Fruit fly (Drosophila melanogaster) whole organism, prepupa: ENCODE measurements around the gene CG42714.

Experiments
- Blimp-1 ChIP-seq: fragments of 200-800 bp; sonication (Bioruptor generic); optimal IDR thresholded peaks from 3 replicates; lab custom pipeline; 2017; ENCODE audit warnings: missing biosample characterization, missing genetic modification characterization, mild to moderate bottlenecking, moderate library complexity, missing genetic modification reagents
- CG11762 ChIP-seq: fragments of 200-800 bp; sonication (Bioruptor generic); optimal IDR thresholded peaks from 3 replicates; lab custom pipeline; 2016; ENCODE audit warnings: missing biosample characterization, missing genetic modification characterization; ENCODE audit not compliant: insufficient read depth
- CG11902 ChIP-seq: fragments of 200-800 bp; sonication (Bioruptor generic); optimal IDR thresholded peaks from 3 replicates; lab custom pipeline; 2016; ENCODE audit warnings: missing biosample characterization, missing genetic modification characterization
- CG16779 ChIP-seq: fragments of 200-800 bp; sonication (Bioruptor generic); optimal IDR thresholded peaks from 3 replicates; lab custom pipeline; 2017; ENCODE audit warnings: missing biosample characterization, mild to moderate bottlenecking, missing genetic modification characterization
- CG3032 ChIP-seq: fragments of 200-800 bp; optimal IDR thresholded peaks from 2 replicates; lab custom pipeline; 2019; ENCODE audit warnings: missing biosample characterization, mild to moderate bottlenecking, missing genetic modification characterization, moderate library complexity
- CG31627 ChIP-seq: fragments of 200-800 bp; sonication (Bioruptor generic); optimal IDR thresholded peaks from 3 replicates; lab custom pipeline; 2016; ENCODE audit warnings: missing biosample characterization, missing genetic modification characterization
- CG32006 ChIP-seq: fragments of 200-800 bp; sonication (Bioruptor generic); optimal IDR thresholded peaks from 3 replicates; lab custom pipeline; 2017; ENCODE audit warnings: missing biosample characterization, mild to moderate bottlenecking, missing genetic modification characterization
- CG34406 ChIP-seq: fragments of 200-800 bp; sonication (Bioruptor generic); optimal IDR thresholded peaks from 3 replicates; lab custom pipeline; 2016; ENCODE audit warnings: missing biosample characterization, missing genetic modification characterization
- CG3919 ChIP-seq: fragments of 200-800 bp; sonication (Bioruptor generic); optimal IDR thresholded peaks from 3 replicates; lab custom pipeline; 2016; ENCODE audit warnings: missing biosample characterization, missing genetic modification characterization
- CG4318 ChIP-seq: fragments of 200-800 bp; sonication (Bioruptor generic); optimal IDR thresholded peaks from 3 replicates; lab custom pipeline; 2017; ENCODE audit warnings: missing biosample characterization, mild to moderate bottlenecking, missing genetic modification characterization
- CG6276 ChIP-seq: fragments of 200-800 bp; sonication (Bioruptor generic); optimal IDR thresholded peaks from 2 replicates; lab custom pipeline; 2017; ENCODE audit warnings: missing biosample characterization, mild to moderate bottlenecking, missing genetic modification characterization
- CG6792 ChIP-seq: fragments of 200-800 bp; sonication (Bioruptor generic); optimal IDR thresholded peaks from 3 replicates; lab custom pipeline; 2016; ENCODE audit warnings: missing biosample characterization, missing genetic modification characterization
- CG6808 ChIP-seq: fragments of 200-800 bp; sonication (Bioruptor generic); optimal IDR thresholded peaks from 3 replicates; lab custom pipeline; 2017; ENCODE audit warnings: missing biosample characterization, missing genetic modification characterization, mild to moderate bottlenecking, moderate library complexity, missing genetic modification reagents
- CG6854 ChIP-seq: fragments of 200-800 bp; sonication (Bioruptor generic); optimal IDR thresholded peaks from 2 replicates; lab custom pipeline; 2017; ENCODE audit warnings: missing biosample characterization, mild to moderate bottlenecking, missing genetic modification characterization
- CG8632 ChIP-seq: fragments of 200-800 bp; sonication (Bioruptor generic); optimal IDR thresholded peaks from 3 replicates; lab custom pipeline; 2016; ENCODE audit warnings: missing biosample characterization, missing genetic modification characterization
- Eip78C ChIP-seq: fragments of 200-800 bp; sonication (Bioruptor generic); peaks from one replicate; lab custom pipeline; 2016; ENCODE audit warnings: missing biosample characterization, missing genetic modification characterization
- Ets21C ChIP-seq: fragments of 200-800 bp; sonication (Bioruptor generic); optimal IDR thresholded peaks from 3 replicates; lab custom pipeline; 2016; ENCODE audit warnings: missing biosample characterization, missing genetic modification characterization
- Gug ChIP-seq: fragments of 200-800 bp; sonication (Bioruptor generic); IDR thresholded peaks from 2 replicates; pipeline ENCODE4 v1.3.6; 2022; ENCODE audit warnings: missing biosample characterization, missing genetic modification characterization
- Hr38 ChIP-seq: sonication (Bioruptor generic); optimal IDR thresholded peaks from 2 replicates; lab custom pipeline; 2016; ENCODE audit warnings: missing biosample characterization, missing genetic modification characterization
- Hr39 ChIP-seq: fragments of 200-800 bp; sonication (Bioruptor generic); optimal IDR thresholded peaks from 2 replicates; lab custom pipeline; 2016; ENCODE audit warnings: missing biosample characterization, missing genetic modification characterization
- Hr4 ChIP-seq: fragments of 200-800 bp; sonication (Bioruptor generic); optimal IDR thresholded peaks from 3 replicates; lab custom pipeline; 2016; ENCODE audit warnings: missing biosample characterization, missing genetic modification characterization
- Met ChIP-seq: fragments of 200-800 bp; sonication (Bioruptor generic); optimal IDR thresholded peaks from 3 replicates; lab custom pipeline; 2016; ENCODE audit warnings: missing biosample characterization, missing genetic modification characterization
- OdsH ChIP-seq: fragments of 200-800 bp; sonication (Bioruptor generic); optimal IDR thresholded peaks from 3 replicates; lab custom pipeline; 2016; ENCODE audit warnings: missing biosample characterization, missing genetic modification characterization
- Smox ChIP-seq: fragments of 200-800 bp; sonication (Bioruptor generic); optimal IDR thresholded peaks from 3 replicates; lab custom pipeline; 2016; ENCODE audit warnings: missing biosample characterization, missing genetic modification characterization
- Sox102F ChIP-seq: fragments of 200-800 bp; sonication (Bioruptor generic); optimal IDR thresholded peaks from 2 replicates; lab custom pipeline; 2016; ENCODE audit warnings: missing biosample characterization, mild to moderate bottlenecking, missing genetic modification characterization
- achi ChIP-seq: fragments of 200-800 bp; sonication (Bioruptor generic); optimal IDR thresholded peaks from 3 replicates; lab custom pipeline; 2016; ENCODE audit warnings: missing biosample characterization, missing genetic modification characterization
- acj6 ChIP-seq: fragments of 200-800 bp; sonication (Bioruptor generic); optimal IDR thresholded peaks from 3 replicates; lab custom pipeline; 2016; ENCODE audit warnings: missing biosample characterization, missing genetic modification characterization
- cyc ChIP-seq: fragments of 200-800 bp; sonication (Bioruptor generic); optimal IDR thresholded peaks from 3 replicates; lab custom pipeline; 2016; ENCODE audit warnings: missing biosample characterization, missing genetic modification characterization
- dac ChIP-seq: fragments of 200-800 bp; sonication (Bioruptor generic); optimal IDR thresholded peaks from 2 replicates; lab custom pipeline; 2017; ENCODE audit warnings: missing biosample characterization, mild to moderate bottlenecking, missing genetic modification characterization
- dsx ChIP-seq: fragments of 200-800 bp; optimal IDR thresholded peaks from 3 replicates; lab custom pipeline; 2019; ENCODE audit warnings: missing biosample characterization, mild to moderate bottlenecking, missing genetic modification characterization, moderate library complexity; ENCODE audit not compliant: poor library complexity, severe bottlenecking
- fd59A ChIP-seq: fragments of 200-800 bp; sonication (Bioruptor generic); optimal IDR thresholded peaks from 2 replicates; lab custom pipeline; 2017; ENCODE audit warnings: missing biosample characterization, mild to moderate bottlenecking, missing genetic modification characterization, missing genetic modification reagents
- fd85E ChIP-seq: fragments of 200-800 bp; sonication (Bioruptor generic); optimal IDR thresholded peaks from 3 replicates; lab custom pipeline; 2016; ENCODE audit warnings: missing biosample characterization, missing genetic modification characterization
- fkh ChIP-seq: fragments of 200-800 bp; sonication (Bioruptor generic); optimal IDR thresholded peaks from 3 replicates; lab custom pipeline; 2017; ENCODE audit warnings: missing biosample characterization, mild to moderate bottlenecking, missing genetic modification characterization, moderate library complexity
- lz ChIP-seq: fragments of 200-800 bp; sonication (Bioruptor generic); optimal IDR thresholded peaks from 3 replicates; lab custom pipeline; 2016; ENCODE audit warnings: missing biosample characterization, missing genetic modification characterization
- pdm3 ChIP-seq: fragments of 200-800 bp; sonication (Bioruptor generic); optimal IDR thresholded peaks from 3 replicates; lab custom pipeline; 2016; ENCODE audit warnings: missing biosample characterization, missing genetic modification characterization
- salr ChIP-seq, 2 experiments: fragments of 200-800 bp; sonication (Bioruptor generic); optimal IDR thresholded peaks; 3 replicates each; lab custom pipeline; 2016 to 2018; ENCODE audit warnings: missing biosample characterization in 2 of 2, missing genetic modification characterization in 2 of 2, mild to moderate bottlenecking in 1 of 2
- spab ChIP-seq: fragments of 200-800 bp; sonication (Bioruptor generic); optimal IDR thresholded peaks from 2 replicates; lab custom pipeline; 2017; ENCODE audit warnings: missing biosample characterization, mild to moderate bottlenecking, missing genetic modification characterization, missing genetic modification reagents
- ss ChIP-seq, 2 experiments: fragments of 200-800 bp; sonication (Bioruptor generic); optimal IDR thresholded peaks; 2 replicates in 1 of 2; 3 replicates in 1 of 2; lab custom pipeline; 2017 to 2018; ENCODE audit warnings: mild to moderate bottlenecking in 2 of 2, missing biosample characterization in 2 of 2, missing genetic modification characterization in 2 of 2, moderate library complexity in 1 of 2
- svp ChIP-seq: fragments of 200-800 bp; sonication (Bioruptor generic); peaks from one replicate; lab custom pipeline; 2016; ENCODE audit warnings: missing biosample characterization, missing genetic modification characterization

CG42714 gene

dm6 chr3L:6216787-6217078 is 17.1 kb downstream of the CG42714 start:
- TF ChIP-seq svp (GFP tag; lab: Kevin White, UChicago) (peak; percentile 70), Met (GFP tag; lab: Kevin White, UChicago) (no peak)

DNA sequence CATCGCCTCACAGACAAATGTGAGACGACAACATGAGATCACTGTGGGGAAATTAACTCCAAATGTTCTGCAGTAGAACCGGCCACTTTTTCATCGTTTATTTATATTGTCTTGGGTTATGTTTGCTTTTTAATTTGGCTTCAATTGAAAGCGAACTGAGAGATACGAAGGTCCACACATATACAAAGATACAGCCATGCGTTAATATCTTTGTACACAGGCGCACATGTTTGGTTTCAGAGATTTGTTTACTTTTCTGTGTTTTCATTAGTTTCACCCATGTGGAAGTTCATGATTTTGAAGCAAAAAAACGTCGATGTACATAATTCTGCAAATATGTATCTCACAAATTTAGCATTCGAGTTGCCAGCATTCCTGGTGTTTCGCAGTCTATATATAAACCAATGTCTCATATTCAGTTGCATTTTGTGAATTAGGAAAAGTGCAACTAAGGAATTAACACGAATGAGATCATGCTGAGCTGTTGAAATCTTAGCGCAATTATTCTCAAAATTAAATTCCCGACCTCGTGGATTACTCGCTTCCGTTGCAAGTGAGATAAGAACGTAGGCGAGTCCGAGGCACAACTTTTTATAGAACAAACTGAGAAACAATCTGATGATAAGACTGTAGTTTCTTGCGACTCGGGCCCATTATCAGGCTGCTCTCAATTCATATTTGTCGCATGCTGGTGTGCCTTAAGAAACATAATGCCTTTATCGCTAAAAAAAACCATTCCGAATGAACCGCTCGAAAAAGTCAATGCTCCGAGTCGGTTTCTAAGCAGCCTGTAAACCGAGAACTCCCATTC is 17.7 kb downstream of the CG42714 start:
- no peak for TF ChIP-seq salr (GFP tag; optimal IDR thresholded peaks at IDR 0.05; lab: Kevin White, UChicago)
- TF ChIP-seq Hr38 (GFP tag; lab: Kevin White, UChicago): no peak
- TF ChIP-seq OdsH (GFP tag; lab: Kevin White, UChicago): no peak
- TF ChIP-seq Ets21C (GFP tag; lab: Kevin White, UChicago): no peak
- TF ChIP-seq fkh (GFP tag; lab: Kevin White, UChicago): peak; percentile 97
- no peak for TF ChIP-seq CG8632 (GFP tag; lab: Kevin White, UChicago)
- TF ChIP-seq, all 60 proteins: peak for 1

- TF ChIP-seq pdm3 (GFP tag; lab: Kevin White, UChicago): no peak
- no peak for TF ChIP-seq CG3032
- no peak for TF ChIP-seq CG16779 (tag; lab: Kevin White, UChicago)
- TF ChIP-seq OdsH (GFP tag; lab: Kevin White, UChicago): no peak
- TF ChIP-seq fd59A (GFP tag; lab: Kevin White, UChicago): no peak
- no peak for TF ChIP-seq CG6792
- no peak for TF ChIP-seq CG3919 (GFP tag; lab: Kevin White, UChicago)
- TF ChIP-seq Gug: no peak
- no peak for TF ChIP-seq svp (GFP tag; lab: Kevin White, UChicago)
- TF ChIP-seq fkh (GFP tag; lab: Kevin White, UChicago): no peak
Observed at dm6 chr3L:6200173-6200572, 33.7 kb downstream of the CG42714 start, which contains the start of gene CG8219. Gene CG8219, plus strand, starts transcription at chr3L:6200473.

DNA sequence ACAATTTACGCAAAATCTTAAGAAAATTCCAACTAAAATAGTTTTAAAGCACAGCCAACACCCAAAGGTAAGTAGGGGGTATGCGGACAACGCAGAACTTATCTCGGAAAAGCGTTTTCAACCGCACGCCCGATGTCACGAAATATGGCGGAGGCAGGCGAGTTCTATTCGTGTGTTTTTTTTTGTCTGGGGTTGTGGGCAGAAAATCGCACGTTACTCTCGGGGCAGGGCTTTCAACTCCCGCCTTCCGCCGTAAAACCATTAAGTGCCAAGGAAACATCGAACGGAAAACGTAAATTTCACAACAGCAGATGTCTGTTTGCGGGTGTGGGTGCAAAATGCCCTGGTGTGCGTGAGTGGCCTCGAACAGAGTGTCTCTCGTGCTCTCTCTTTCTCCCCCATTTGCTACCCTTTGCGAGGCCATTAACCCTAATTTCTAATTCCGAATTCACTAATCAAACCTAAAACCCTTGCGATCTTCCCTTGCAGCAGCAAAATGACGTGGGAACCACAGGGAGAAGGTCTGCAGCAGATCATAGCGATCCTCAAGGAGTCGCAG is 40.2 kb downstream of the CG42714 start:
- TF ChIP-seq dsx: no peak
- TF ChIP-seq spab: no peak
- no peak for TF ChIP-seq fd85E
- TF ChIP-seq CG3919 (GFP tag; lab: Kevin White, UChicago): no peak
- TF ChIP-seq, all 60 proteins: peak for 0

dm6 chr3L:6192822-6193555 is 40.9 kb downstream of the CG42714 start, which contains the start of the genes Sf3b6 and Tnpo:
Gene Sf3b6, minus strand, starts transcription at chr3L:6193179.
Gene Tnpo, plus strand, starts transcription at chr3L:6193480.
- TF ChIP-seq Sox102F: no peak
- TF ChIP-seq Hr4: no peak
- TF ChIP-seq achi: no peak
- TF ChIP-seq CG6792: peak; percentile 75
- TF ChIP-seq acj6 (GFP tag; lab: Kevin White, UChicago): peak; percentile 83
- peak; percentile 84 for TF ChIP-seq CG3032
- TF ChIP-seq Hr39 (GFP tag; lab: Kevin White, UChicago): peak; percentile 86
- peak; percentile 86 for TF ChIP-seq lz (GFP tag; lab: Kevin White, UChicago)
- TF ChIP-seq CG31627: peak; percentile 90
- TF ChIP-seq CG11902 (GFP tag; lab: Kevin White, UChicago): peak; percentile 81
- TF ChIP-seq CG34406: no peak
- peak; percentile 79 for TF ChIP-seq cyc (GFP tag; lab: Kevin White, UChicago)
- no peak for TF ChIP-seq Smox (GFP tag; lab: Kevin White, UChicago)
- no peak for TF ChIP-seq Blimp-1 (GFP tag; lab: Kevin White, UChicago)
- no peak for TF ChIP-seq ss (GFP tag; optimal IDR thresholded peaks at IDR 0.05; lab: Kevin White, UChicago)
- no peak for TF ChIP-seq CG16779 (tag; lab: Kevin White, UChicago)
- no peak for TF ChIP-seq CG6276
- TF ChIP-seq salr (GFP tag; optimal IDR thresholded peaks at IDR 0.05; lab: Kevin White, UChicago): no peak
- TF ChIP-seq CG3919 (GFP tag; lab: Kevin White, UChicago): no peak
- peak; percentile 35 for TF ChIP-seq dac (GFP tag; lab: Kevin White, UChicago)
- no peak for TF ChIP-seq dsx
- TF ChIP-seq CG32006 (GFP tag; lab: Kevin White, UChicago): no peak
- TF ChIP-seq Hr38 (GFP tag; lab: Kevin White, UChicago): no peak
- no peak for TF ChIP-seq Eip78C (GFP tag; lab: Kevin White, UChicago)
- TF ChIP-seq CG6854 (GFP tag; lab: Kevin White, UChicago): no peak
- peak; percentile 29 for TF ChIP-seq CG11762 (GFP tag; lab: Kevin White, UChicago)
- no peak for TF ChIP-seq CG4318 (GFP tag; lab: Kevin White, UChicago)
- TF ChIP-seq CG6808: no peak
